Fruit fly (Drosophila melanogaster) whole organism, embryonic: ENCODE results near the gene CG33282.
A peak's percentile ranks its signal among the peaks of the same experiment; 100 is the strongest.

ENCODE experiments used
- ATbp ChIP-seq: fragments of 200-800 bp; sonication (Bioruptor generic); optimal IDR thresholded peaks from 2 replicates; lab custom pipeline; 2017; ENCODE audit warnings: missing biosample characterization, mild to moderate bottlenecking, missing genetic modification characterization, missing genetic modification reagents
- B-H2 ChIP-seq: fragments of 200-800 bp; sonication (Bioruptor generic); optimal IDR thresholded peaks from 2 replicates; lab custom pipeline; 2018; ENCODE audit warnings: missing biosample characterization, mild to moderate bottlenecking, missing genetic modification characterization
- BtbVII ChIP-seq: fragments of 200-800 bp; sonication (Bioruptor generic); optimal IDR thresholded peaks from 3 replicates; lab custom pipeline; 2017; ENCODE audit warnings: missing biosample characterization, mild to moderate bottlenecking, missing genetic modification characterization
- CG10209 ChIP-seq: fragments of 200-800 bp; sonication (Bioruptor generic); optimal IDR thresholded peaks from 3 replicates; lab custom pipeline; 2017; ENCODE audit warnings: missing biosample characterization, mild to moderate bottlenecking, missing genetic modification characterization, missing genetic modification reagents
- CG10543 ChIP-seq: fragments of 200-800 bp; sonication (Bioruptor generic); optimal IDR thresholded peaks from 3 replicates; lab custom pipeline; 2017; ENCODE audit warnings: missing biosample characterization, mild to moderate bottlenecking, missing genetic modification characterization, moderate library complexity
- CG11247 ChIP-seq: fragments of 200-800 bp; sonication (Bioruptor generic); IDR thresholded peaks from 2 replicates; pipeline ENCODE4 v1.3.6; 2022; ENCODE audit warnings: missing biosample characterization, missing genetic modification characterization
- CG12071 ChIP-seq: fragments of 200-800 bp; sonication (Bioruptor generic); optimal IDR thresholded peaks from 3 replicates; lab custom pipeline; 2018; ENCODE audit warnings: missing biosample characterization, mild to moderate bottlenecking, missing genetic modification characterization
- CG12299 ChIP-seq: fragments of 200-800 bp; sonication (Bioruptor generic); optimal IDR thresholded peaks from 2 replicates; lab custom pipeline; 2018; ENCODE audit warnings: missing biosample characterization, mild to moderate bottlenecking, missing genetic modification characterization
- CG12744 ChIP-seq: fragments of 200-800 bp; sonication (Bioruptor generic); optimal IDR thresholded peaks from 2 replicates; lab custom pipeline; 2016; ENCODE audit warnings: missing biosample characterization, missing genetic modification characterization
- CG13296 ChIP-seq: fragments of 200-800 bp; sonication (Bioruptor generic); optimal IDR thresholded peaks from 3 replicates; lab custom pipeline; 2018; ENCODE audit warnings: missing biosample characterization, mild to moderate bottlenecking, missing genetic modification characterization
- CG15011 ChIP-seq: fragments of 200-800 bp; sonication (Bioruptor generic); optimal IDR thresholded peaks from 3 replicates; lab custom pipeline; 2018; ENCODE audit warnings: missing biosample characterization, mild to moderate bottlenecking, missing genetic modification characterization
- CG1529 ChIP-seq: fragments of 200-800 bp; sonication (Bioruptor generic); optimal IDR thresholded peaks from 3 replicates; lab custom pipeline; 2018; ENCODE audit warnings: missing biosample characterization, missing genetic modification characterization
- CG1647 ChIP-seq: fragments of 200-800 bp; sonication (Bioruptor generic); optimal IDR thresholded peaks from 3 replicates; lab custom pipeline; 2016; ENCODE audit warnings: missing biosample characterization, missing genetic modification characterization
- CG17568 ChIP-seq: fragments of 200-800 bp; sonication (Bioruptor generic); optimal IDR thresholded peaks from 2 replicates; lab custom pipeline; 2018; ENCODE audit warnings: missing biosample characterization, mild to moderate bottlenecking, missing genetic modification characterization, moderate library complexity
- CG17912 ChIP-seq: fragments of 200-800 bp; sonication (Bioruptor generic); optimal IDR thresholded peaks from 2 replicates; lab custom pipeline; 2018; ENCODE audit warnings: missing biosample characterization, mild to moderate bottlenecking, missing genetic modification characterization
- CG3065 ChIP-seq: fragments of 200-800 bp; sonication (Bioruptor generic); optimal IDR thresholded peaks from 2 replicates; lab custom pipeline; 2016; ENCODE audit warnings: missing biosample characterization, missing genetic modification characterization
- CG3281 ChIP-seq: fragments of 200-800 bp; sonication (Bioruptor generic); optimal IDR thresholded peaks from 3 replicates; lab custom pipeline; 2017; ENCODE audit warnings: missing biosample characterization, mild to moderate bottlenecking, missing genetic modification characterization
- CG34376 ChIP-seq: fragments of 200-800 bp; sonication (Bioruptor generic); optimal IDR thresholded peaks from 2 replicates; lab custom pipeline; 2018; ENCODE audit warnings: missing biosample characterization, mild to moderate bottlenecking, missing genetic modification characterization
- CG4328 ChIP-seq: fragments of 200-800 bp; sonication (Bioruptor generic); optimal IDR thresholded peaks from 3 replicates; lab custom pipeline; 2017; ENCODE audit warnings: missing biosample characterization, missing genetic modification reagents, missing genetic modification characterization
- CG6272 ChIP-seq: fragments of 200-800 bp; sonication (Bioruptor generic); IDR thresholded peaks from 2 replicates; pipeline ENCODE4 v1.3.6; 2022; ENCODE audit warnings: missing biosample characterization, missing genetic modification characterization
- CG6683 ChIP-seq: fragments of 200-800 bp; sonication (Bioruptor generic); optimal IDR thresholded peaks from 2 replicates; lab custom pipeline; 2017; ENCODE audit warnings: missing biosample characterization, mild to moderate bottlenecking, missing genetic modification characterization, missing genetic modification reagents
- CG6765 ChIP-seq: fragments of 200-800 bp; sonication (Bioruptor generic); optimal IDR thresholded peaks from 3 replicates; lab custom pipeline; 2017; ENCODE audit warnings: missing biosample characterization, mild to moderate bottlenecking, missing genetic modification characterization
- CG6813 ChIP-seq: fragments of 200-800 bp; sonication (Bioruptor generic); optimal IDR thresholded peaks from 2 replicates; lab custom pipeline; 2017; ENCODE audit warnings: missing biosample characterization, missing genetic modification characterization, mild to moderate bottlenecking, moderate library complexity, missing genetic modification reagents
- CG7987 ChIP-seq: fragments of 200-800 bp; sonication (Bioruptor generic); optimal IDR thresholded peaks from 2 replicates; lab custom pipeline; 2018; ENCODE audit warnings: missing biosample characterization, mild to moderate bottlenecking, missing genetic modification characterization, moderate library complexity
- CG8478 ChIP-seq: fragments of >200 bp; optimal IDR thresholded peaks from 2 replicates; lab custom pipeline; 2018
- CG8944 ChIP-seq: fragments of 200-800 bp; sonication (Bioruptor generic); optimal IDR thresholded peaks from 3 replicates; lab custom pipeline; 2016; ENCODE audit warnings: missing biosample characterization, missing genetic modification characterization
- CG9817 ChIP-seq: fragments of 200-800 bp; sonication (Bioruptor generic); optimal IDR thresholded peaks from 2 replicates; lab custom pipeline; 2018; ENCODE audit warnings: missing biosample characterization, mild to moderate bottlenecking, missing genetic modification characterization, moderate library complexity
- D19B ChIP-seq: fragments of 200-800 bp; sonication (Bioruptor generic); optimal IDR thresholded peaks from 2 replicates; lab custom pipeline; 2017; ENCODE audit warnings: missing biosample characterization, mild to moderate bottlenecking, missing genetic modification characterization
- Dref ChIP-seq: fragments of 200-800 bp; sonication (Bioruptor generic); IDR thresholded peaks from 2 replicates; pipeline ENCODE4 v1.3.6; 2022; ENCODE audit warnings: missing biosample characterization, missing genetic modification characterization
- E2f2 ChIP-seq: fragments of 200-800 bp; sonication (Bioruptor generic); IDR thresholded peaks from 2 replicates; pipeline ENCODE4 v1.3.6; 2022; ENCODE audit warnings: missing biosample characterization, missing genetic modification characterization
- Lhr ChIP-seq: fragments of 200-800 bp; sonication (Bioruptor generic); optimal IDR thresholded peaks from 3 replicates; lab custom pipeline; 2017; ENCODE audit warnings: mild to moderate bottlenecking, missing biosample characterization, missing genetic modification reagents, missing genetic modification characterization
- bbx ChIP-seq: fragments of 200-800 bp; sonication (Bioruptor generic); IDR thresholded peaks from 2 replicates; pipeline ENCODE4 v1.3.6; 2022; ENCODE audit warnings: missing biosample characterization, missing genetic modification characterization; ENCODE audit not compliant: partially characterized antibody
- caup ChIP-seq: fragments of 200-800 bp; sonication (Bioruptor generic); optimal IDR thresholded peaks from 3 replicates; lab custom pipeline; 2017; ENCODE audit warnings: missing biosample characterization, mild to moderate bottlenecking, missing genetic modification characterization, moderate library complexity; ENCODE audit not compliant: severe bottlenecking
- chif ChIP-seq, 2 experiments: fragments of 200-800 bp; sonication (Bioruptor generic); optimal IDR thresholded peaks; 3 replicates each; lab custom pipeline; 2016; ENCODE audit warnings: missing biosample characterization in 2 of 2, missing genetic modification characterization in 2 of 2
- crol ChIP-seq: fragments of 200-800 bp; sonication (Bioruptor generic); IDR thresholded peaks from 2 replicates; pipeline ENCODE4 v1.3.6; 2022; ENCODE audit warnings: missing biosample characterization, missing genetic modification characterization
- emc ChIP-seq: fragments of 200-800 bp; sonication (Bioruptor generic); optimal IDR thresholded peaks from 2 replicates; lab custom pipeline; 2016; ENCODE audit warnings: missing biosample characterization, missing genetic modification characterization
- esg ChIP-seq: fragments of 200-800 bp; sonication (Bioruptor generic); conservative IDR thresholded peaks from 2 replicates; pipeline ENCODE4 v1.3.6; 2022; ENCODE audit warnings: missing biosample characterization, missing genetic modification characterization
- fd64A ChIP-seq: fragments of 200-800 bp; sonication (Bioruptor generic); optimal IDR thresholded peaks from 3 replicates; lab custom pipeline; 2018; ENCODE audit warnings: missing biosample characterization, mild to moderate bottlenecking, missing genetic modification characterization
- gem ChIP-seq: fragments of 200-800 bp; sonication (Bioruptor generic); optimal IDR thresholded peaks from 2 replicates; lab custom pipeline; 2019; ENCODE audit warnings: missing biosample characterization, mild to moderate bottlenecking, missing genetic modification characterization, moderate library complexity
- gfzf ChIP-seq: fragments of 200-800 bp; sonication (Bioruptor generic); optimal IDR thresholded peaks from 2 replicates; lab custom pipeline; 2016; ENCODE audit warnings: missing biosample characterization, mild to moderate bottlenecking, missing genetic modification characterization, moderate library complexity
- grn ChIP-seq: fragments of 200-800 bp; sonication (Bioruptor generic); optimal IDR thresholded peaks from 3 replicates; lab custom pipeline; 2017; ENCODE audit warnings: missing biosample characterization, missing genetic modification characterization
- hkb ChIP-seq, 2 experiments: fragments of 200-800 bp in 1 of 2; fragments of >200 bp in 1 of 2; sonication (Bioruptor generic) in 1 of 2; IDR thresholded peaks in 1 of 2; optimal IDR thresholded peaks in 1 of 2; 2 replicates each; pipeline versions ENCODE4 v1.3.6 to Lab custom; 2017 to 2022; ENCODE audit warnings: missing biosample characterization in 1 of 2, missing genetic modification characterization in 1 of 2
- kay ChIP-seq: fragments of 200-800 bp; sonication (Bioruptor generic); optimal IDR thresholded peaks from 2 replicates; lab custom pipeline; 2016; ENCODE audit warnings: missing biosample characterization, missing genetic modification characterization
- nom ChIP-seq: fragments of 200-800 bp; sonication (Bioruptor generic); optimal IDR thresholded peaks from 2 replicates; lab custom pipeline; 2017; ENCODE audit warnings: missing biosample characterization, missing genetic modification characterization, mild to moderate bottlenecking, moderate library complexity, missing genetic modification reagents
- run ChIP-seq: fragments of 200-800 bp; sonication (Bioruptor generic); optimal IDR thresholded peaks from 3 replicates; lab custom pipeline; 2018; ENCODE audit warnings: missing biosample characterization, mild to moderate bottlenecking, missing genetic modification characterization
- schlank ChIP-seq: fragments of 200-800 bp; sonication (Bioruptor generic); optimal IDR thresholded peaks from 2 replicates; lab custom pipeline; 2018; ENCODE audit warnings: missing biosample characterization, mild to moderate bottlenecking, missing genetic modification characterization
- sd ChIP-seq: fragments of 200-800 bp; sonication (Bioruptor generic); optimal IDR thresholded peaks from 3 replicates; lab custom pipeline; 2018; ENCODE audit warnings: missing biosample characterization, mild to moderate bottlenecking, missing genetic modification characterization, moderate library complexity
- sr ChIP-seq: fragments of 200-800 bp; sonication (Bioruptor generic); IDR thresholded peaks from 3 replicates; pipeline ENCODE4 v1.3.6; 2022; ENCODE audit warnings: missing biosample characterization, missing genetic modification characterization
- wek ChIP-seq: fragments of 200-800 bp; sonication (Bioruptor generic); optimal IDR thresholded peaks from 3 replicates; lab custom pipeline; 2018; ENCODE audit warnings: missing biosample characterization, mild to moderate bottlenecking, missing genetic modification characterization, moderate library complexity
- z ChIP-seq: fragments of 200-800 bp; sonication (Bioruptor generic); IDR thresholded peaks from 3 replicates; pipeline ENCODE4 v1.3.6; 2022; ENCODE audit warnings: missing biosample characterization, missing genetic modification characterization

Gene CG33282

dm6 chr2L:3280484-3280993 is 47.2 kb upstream of the CG33282 start, which contains the start of gene OtopLb (continued):
- TF ChIP-seq CG11247 (GFP tag; lab: Robert Waterston, UW) (no peak), CG17912 (GFP tag; lab: Kevin White, UChicago) (no peak), CG34376 (GFP tag; lab: Kevin White, UChicago) (peak; percentile 52), CG13296 (GFP tag; lab: Kevin White, UChicago) (peak; percentile 65), CG8478 (no peak), chif (GFP tag; optimal IDR thresholded peaks at IDR 0.05; lab: Kevin White, UChicago) (no peak), CG4328 (GFP tag; lab: Kevin White, UChicago) (peak; percentile 24), CG6683 (GFP tag; lab: Kevin White, UChicago) (no peak), crol (GFP tag; lab: Robert Waterston, UW) (no peak), sr (GFP tag; lab: Robert Waterston, UW) (no peak), z (no peak), CG8944 (GFP tag; lab: Kevin White, UChicago) (no peak), emc (GFP tag; lab: Kevin White, UChicago) (no peak), BtbVII (peak; percentile 73), caup (GFP tag; lab: Kevin White, UChicago) (peak; percentile 67), CG3281 (GFP tag; lab: Kevin White, UChicago) (peak; percentile 53), sd (tag; lab: Kevin White, UChicago) (no peak), CG12299 (tag; lab: Kevin White, UChicago) (peak; percentile 22), CG6272 (GFP tag; lab: Robert Waterston, UW) (no peak), run (tag; lab: Kevin White, UChicago) (peak; percentile 54), CG1529 (GFP tag; lab: Kevin White, UChicago) (no peak), D19B (no peak), CG10209 (GFP tag; lab: Kevin White, UChicago) (peak; percentile 22), CG3065 (GFP tag; lab: Kevin White, UChicago) (no peak), Lhr (GFP tag; lab: Kevin White, UChicago) (no peak), CG10543 (GFP tag; lab: Kevin White, UChicago) (peak; percentile 52), B-H2 (GFP tag; lab: Kevin White, UChicago) (peak; percentile 43), kay (no peak), nom (no peak), gfzf (GFP tag; lab: Kevin White, UChicago) (no peak), gem (tag; lab: Kevin White, UChicago) (no peak), ATbp (GFP tag; lab: Kevin White, UChicago) (peak; percentile 59), Dref (GFP tag; lab: Robert Waterston, UW) (no peak), CG15011 (GFP tag; lab: Kevin White, UChicago) (peak; percentile 48), CG17568 (GFP tag; lab: Kevin White, UChicago) (peak; percentile 53), CG12744 (GFP tag; lab: Kevin White, UChicago) (no peak), fd64A (peak; percentile 50), CG9817 (tag; lab: Kevin White, UChicago) (no peak), bbx (GFP tag; lab: Robert Waterston, UW) (no peak), CG7987 (GFP tag; lab: Kevin White, UChicago) (peak; percentile 64), CG6813 (GFP tag; lab: Kevin White, UChicago) (peak; percentile 65), E2f2 (GFP tag; lab: Robert Waterston, UW) (no peak), schlank (peak; percentile 45), wek (peak; percentile 57), hkb (optimal IDR thresholded peaks at IDR 0.05; lab: Kevin White, UChicago) (no peak), hkb (GFP tag; IDR thresholded peaks at IDR 0.05; lab: Robert Waterston, UW) (no peak), CG1647 (GFP tag; lab: Kevin White, UChicago) (no peak), esg (GFP tag; lab: Robert Waterston, UW) (no peak), CG6765 (GFP tag; lab: Kevin White, UChicago) (peak; percentile 37), grn (peak; percentile 90), CG12071 (GFP tag; lab: Kevin White, UChicago) (peak; percentile 71)
